Fruit fly (Drosophila melanogaster) whole organism, prepupa: Measurements from ENCODE around the gene Bsg.

ENCODE experiments used
- CG3032 ChIP-seq: fragments of 200-800 bp; optimal IDR thresholded peaks from 2 replicates; lab custom pipeline; 2019; ENCODE audit warnings: missing biosample characterization, mild to moderate bottlenecking, missing genetic modification characterization, moderate library complexity
- Lpt ChIP-seq: fragments of 200-800 bp; sonication (Bioruptor generic); optimal IDR thresholded peaks from 3 replicates; lab custom pipeline; 2016; ENCODE audit warnings: missing biosample characterization, missing genetic modification characterization
- OdsH ChIP-seq: fragments of 200-800 bp; sonication (Bioruptor generic); optimal IDR thresholded peaks from 3 replicates; lab custom pipeline; 2016; ENCODE audit warnings: missing biosample characterization, missing genetic modification characterization
- Sox15 ChIP-seq: fragments of 200-800 bp; sonication (Bioruptor generic); optimal IDR thresholded peaks from 3 replicates; lab custom pipeline; 2016; ENCODE audit warnings: missing biosample characterization, missing genetic modification characterization
- salr ChIP-seq, 2 experiments: fragments of 200-800 bp; sonication (Bioruptor generic); optimal IDR thresholded peaks; 3 replicates each; lab custom pipeline; 2016 to 2018; ENCODE audit warnings: missing biosample characterization in 2 of 2, missing genetic modification characterization in 2 of 2, mild to moderate bottlenecking in 1 of 2

DNA sequence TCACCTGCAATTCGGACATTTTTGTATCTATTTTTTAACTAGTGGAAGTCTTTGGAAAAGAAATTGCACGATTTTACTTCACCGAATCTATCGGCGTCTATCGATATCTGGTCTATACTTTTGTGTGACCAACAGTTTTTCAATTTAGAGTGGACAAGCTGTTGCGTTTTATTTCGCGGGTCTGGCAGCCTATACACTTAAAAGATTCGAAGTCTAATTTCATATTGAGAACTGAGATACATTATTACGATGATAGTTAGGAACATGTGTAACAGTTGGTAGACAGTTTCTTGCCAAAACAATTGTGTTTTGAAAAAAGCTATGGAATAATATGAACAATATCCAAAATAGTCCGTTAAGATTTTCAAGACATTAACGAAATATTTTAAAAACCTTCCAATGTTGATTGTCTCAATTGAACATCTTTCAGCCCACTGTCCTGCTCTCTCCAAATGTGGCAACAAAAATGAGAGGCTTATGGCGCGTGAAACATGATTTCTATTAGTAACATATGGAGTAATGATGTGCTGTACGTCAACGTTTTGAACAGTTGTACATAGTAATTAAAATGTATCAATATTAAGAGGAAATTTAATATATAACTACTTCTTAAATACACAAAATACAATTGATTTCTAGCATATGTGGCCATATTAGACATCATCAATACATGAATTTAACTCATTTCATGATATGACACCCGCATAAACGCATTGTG lies 79.2 kb downstream of the Bsg start, which contains the start of gene Acbp1:
- TF ChIP-seq Sox15 (GFP tag; lab: Kevin White, UChicago) (peak; percentile 89), Lpt (GFP tag; lab: Kevin White, UChicago) (peak; percentile 95), salr (GFP tag; optimal IDR thresholded peaks at IDR 0.05; lab: Kevin White, UChicago) (peak; percentile 75 to 93), OdsH (GFP tag; lab: Kevin White, UChicago) (peak; percentile 94), CG3032 (tag; lab: Kevin White, UChicago) (peak; percentile 97)
